Worm (Caenorhabditis elegans) whole organism, midembryonic: ENCODE measurements around the gene cest-4.

Experiments used
- T22C8.4 ChIP-seq: fragments of 200-800 bp; sonication (Bioruptor generic); IDR thresholded peaks from 2 replicates; pipeline ENCODE4 v1.3.6; 2022; ENCODE audit warnings: missing genetic modification characterization, missing compliant biosample characterization
- flt-1 ChIP-seq: fragments of 200-800 bp; sonication (Bioruptor generic); IDR thresholded peaks from 2 replicates; pipeline ENCODE4 v1.3.6; 2022; ENCODE audit warnings: missing genetic modification characterization, missing compliant biosample characterization
- klf-2 ChIP-seq: fragments of 200-800 bp; sonication (Bioruptor generic); conservative IDR thresholded peaks from 2 replicates; pipeline ENCODE4 v1.3.6; 2022; ENCODE audit warnings: missing genetic modification reagents, missing genetic modification characterization, missing compliant biosample characterization
- med-1 ChIP-seq: sonication (generic microtip); optimal IDR thresholded peaks from 2 replicates; lab custom pipeline; 2017; ENCODE audit warnings: missing genetic modification characterization, mild to moderate bottlenecking, missing compliant biosample characterization, antibody characterized with exemption, missing genetic modification reagents; ENCODE audit not compliant: insufficient read depth
- ref-1 ChIP-seq: fragments of 200-800 bp; sonication (Bioruptor generic); conservative IDR thresholded peaks from 2 replicates; pipeline ENCODE4 v1.3.6; 2022; ENCODE audit warnings: missing genetic modification reagents, missing genetic modification characterization, missing compliant biosample characterization
- tab-1 ChIP-seq: fragments of 200-800 bp; sonication (Bioruptor generic); IDR thresholded peaks from 2 replicates; pipeline ENCODE4 v1.3.6; 2022; ENCODE audit warnings: missing genetic modification characterization, missing compliant biosample characterization
- ztf-23 ChIP-seq: fragments of 200-800 bp; sonication (Bioruptor generic); IDR thresholded peaks from 2 replicates; pipeline ENCODE4 v1.3.6; 2022; ENCODE audit warnings: missing genetic modification reagents, missing genetic modification characterization, missing compliant biosample characterization
- ztf-29 ChIP-seq: fragments of 200-800 bp; sonication (Bioruptor generic); IDR thresholded peaks from 2 replicates; pipeline ENCODE4 v1.3.6; 2022; ENCODE audit warnings: missing genetic modification reagents, missing genetic modification characterization, missing compliant biosample characterization

DNA sequence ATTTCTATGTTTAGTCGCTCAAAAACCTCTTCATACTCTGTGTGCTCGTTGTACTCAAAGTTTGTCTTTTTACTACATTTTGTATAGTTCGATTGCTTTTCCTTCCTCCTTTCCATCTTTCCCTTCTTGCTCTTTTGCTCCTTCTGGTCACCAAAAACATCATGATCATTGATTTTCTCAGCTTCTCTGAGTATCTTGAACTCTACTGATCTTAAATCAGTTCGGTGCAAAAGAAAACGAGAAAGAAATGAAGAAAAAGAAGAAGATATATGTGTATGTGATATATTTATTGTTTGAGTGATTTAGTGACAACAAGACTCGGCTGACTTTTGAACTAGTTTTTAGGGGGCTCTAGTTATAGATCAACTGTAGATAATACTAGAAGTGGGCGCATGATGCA lies 52.0 kb downstream of the cest-4 start:
- no peak for TF ChIP-seq flt-1 (GFP tag; lab: Robert Waterston, UW)
- no peak for TF ChIP-seq klf-2 (GFP tag; lab: Robert Waterston, UW)
- no peak for TF ChIP-seq ref-1
- no peak for TF ChIP-seq tab-1 (GFP tag; lab: Robert Waterston, UW)
- TF ChIP-seq med-1 (GFP tag; lab: Kevin White, UChicago) = no peak
- TF ChIP-seq ztf-29 = no peak
- TF ChIP-seq ztf-23 (GFP tag; lab: Robert Waterston, UW) = no peak
- no peak for TF ChIP-seq T22C8.4
